Worm (Caenorhabditis elegans): ENCODE results near the gene T01H3.3.

T01H3.3 gene

ce11 chrII:7873843-7874372, at the start of gene T01H3.3:
Gene T01H3.3 (minus strand): TSS chrII:7873893.
- TF ChIP-seq med-1 (GFP tag; optimal IDR thresholded peaks at IDR 0.05; ENCODE audit: insufficient read depth) (no peak), T22C8.4 (GFP tag; IDR thresholded peaks at IDR 0.05) (no peak), klf-2 (GFP tag; conservative IDR thresholded peaks at IDR 0.05) (no peak)

ce11 chrII:7921155-7921554, 47.5 kb upstream of the T01H3.3 start:
- TF ChIP-seq med-1 (GFP tag; optimal IDR thresholded peaks at IDR 0.05; ENCODE audit: insufficient read depth), result no peak
- no peak for TF ChIP-seq ztf-29 (GFP tag; IDR thresholded peaks at IDR 0.05)
- no peak for TF ChIP-seq tab-1 (GFP tag; IDR thresholded peaks at IDR 0.05)
- TF ChIP-seq klf-2 (GFP tag; conservative IDR thresholded peaks at IDR 0.05), result no peak
- no peak for TF ChIP-seq ref-1 (GFP tag; conservative IDR thresholded peaks at IDR 0.05)
- TF ChIP-seq ztf-23 (GFP tag; IDR thresholded peaks at IDR 0.05), result no peak
- no peak for TF ChIP-seq T22C8.4 (GFP tag; IDR thresholded peaks at IDR 0.05)
- TF ChIP-seq cog-1 (tag; optimal IDR thresholded peaks at IDR 0.05), result no peak
- no peak for TF ChIP-seq flt-1 (GFP tag; IDR thresholded peaks at IDR 0.05)

- no peak for TF ChIP-seq cog-1 (tag; optimal IDR thresholded peaks at IDR 0.05)
- no peak for TF ChIP-seq flt-1 (GFP tag; IDR thresholded peaks at IDR 0.05)
- no peak for TF ChIP-seq klf-2 (GFP tag; conservative IDR thresholded peaks at IDR 0.05)
- TF ChIP-seq ztf-29 (GFP tag; IDR thresholded peaks at IDR 0.05), result no peak
- no peak for TF ChIP-seq tab-1 (GFP tag; IDR thresholded peaks at IDR 0.05)
Measured at ce11 chrII:7920178-7920577, 46.5 kb upstream of the T01H3.3 start.

ce11 chrII:7911015-7911414, 37.3 kb upstream of the T01H3.3 start, which contains the start of gene ZK675.4:
Gene ZK675.4 (plus strand): TSS chrII:7911315.
- no peak for TF ChIP-seq med-1 (GFP tag; optimal IDR thresholded peaks at IDR 0.05; ENCODE audit: insufficient read depth)
- TF ChIP-seq cog-1 (tag; optimal IDR thresholded peaks at IDR 0.05), result no peak

- TF ChIP-seq cog-1 (tag; optimal IDR thresholded peaks at IDR 0.05) (no peak), ref-1 (GFP tag; conservative IDR thresholded peaks at IDR 0.05) (no peak)
Measured at ce11 chrII:7907539-7907997, 33.9 kb upstream of the T01H3.3 start, which contains the start of gene best-23. Gene best-23 (minus strand): TSS chrII:7907589.

- TF ChIP-seq med-1 (GFP tag; optimal IDR thresholded peaks at IDR 0.05; ENCODE audit: insufficient read depth), result no peak
- no peak for TF ChIP-seq klf-2 (GFP tag; conservative IDR thresholded peaks at IDR 0.05)
- no peak for TF ChIP-seq flt-1 (GFP tag; IDR thresholded peaks at IDR 0.05)
- TF ChIP-seq tab-1 (GFP tag; IDR thresholded peaks at IDR 0.05), result no peak
- TF ChIP-seq cog-1 (tag; optimal IDR thresholded peaks at IDR 0.05), result no peak
- no peak for TF ChIP-seq ref-1 (GFP tag; conservative IDR thresholded peaks at IDR 0.05)
- TF ChIP-seq ztf-23 (GFP tag; IDR thresholded peaks at IDR 0.05), result no peak
- TF ChIP-seq ztf-29 (GFP tag; IDR thresholded peaks at IDR 0.05), result no peak
- no peak for TF ChIP-seq T22C8.4 (GFP tag; IDR thresholded peaks at IDR 0.05)
Measured at ce11 chrII:7901990-7902389, 28.3 kb upstream of the T01H3.3 start.

- no peak for TF ChIP-seq flt-1 (GFP tag; IDR thresholded peaks at IDR 0.05)
- TF ChIP-seq cog-1 (tag; optimal IDR thresholded peaks at IDR 0.05), result no peak
- TF ChIP-seq med-1 (GFP tag; optimal IDR thresholded peaks at IDR 0.05; ENCODE audit: insufficient read depth), result no peak
- no peak for TF ChIP-seq tab-1 (GFP tag; IDR thresholded peaks at IDR 0.05)
- no peak for TF ChIP-seq ztf-29 (GFP tag; IDR thresholded peaks at IDR 0.05)
- TF ChIP-seq ztf-23 (GFP tag; IDR thresholded peaks at IDR 0.05), result no peak
- TF ChIP-seq klf-2 (GFP tag; conservative IDR thresholded peaks at IDR 0.05), result no peak
- no peak for TF ChIP-seq T22C8.4 (GFP tag; IDR thresholded peaks at IDR 0.05)
- TF ChIP-seq ref-1 (GFP tag; conservative IDR thresholded peaks at IDR 0.05), result no peak
Measured at ce11 chrII:7900762-7901161, 27.1 kb upstream of the T01H3.3 start.

- TF ChIP-seq med-1 (GFP tag; optimal IDR thresholded peaks at IDR 0.05; ENCODE audit: insufficient read depth), result no peak
- no peak for TF ChIP-seq flt-1 (GFP tag; IDR thresholded peaks at IDR 0.05)
- TF ChIP-seq ztf-23 (GFP tag; IDR thresholded peaks at IDR 0.05), result no peak
Measured at ce11 chrII:7900190-7900672, 26.5 kb upstream of the T01H3.3 start, which contains the start of gene rev-1. Gene rev-1 (plus strand): TSS chrII:7900622.

ce11 chrII:7895190-7895589, 21.5 kb upstream of the T01H3.3 start:
- TF ChIP-seq med-1 (GFP tag; optimal IDR thresholded peaks at IDR 0.05; ENCODE audit: insufficient read depth) (no peak), klf-2 (GFP tag; conservative IDR thresholded peaks at IDR 0.05) (no peak)

- TF ChIP-seq ztf-23 (GFP tag; IDR thresholded peaks at IDR 0.05), result no peak
- no peak for TF ChIP-seq cog-1 (tag; optimal IDR thresholded peaks at IDR 0.05)
- no peak for TF ChIP-seq ztf-29 (GFP tag; IDR thresholded peaks at IDR 0.05)
- no peak for TF ChIP-seq ref-1 (GFP tag; conservative IDR thresholded peaks at IDR 0.05)
- TF ChIP-seq T22C8.4 (GFP tag; IDR thresholded peaks at IDR 0.05), result no peak
- TF ChIP-seq flt-1 (GFP tag; IDR thresholded peaks at IDR 0.05), result no peak
- TF ChIP-seq tab-1 (GFP tag; IDR thresholded peaks at IDR 0.05), result no peak
- no peak for TF ChIP-seq klf-2 (GFP tag; conservative IDR thresholded peaks at IDR 0.05)
- TF ChIP-seq med-1 (GFP tag; optimal IDR thresholded peaks at IDR 0.05; ENCODE audit: insufficient read depth), result no peak
Measured at ce11 chrII:7893648-7894047, 20.0 kb upstream of the T01H3.3 start.

- TF ChIP-seq cog-1 (tag; optimal IDR thresholded peaks at IDR 0.05), result no peak
- no peak for TF ChIP-seq T22C8.4 (GFP tag; IDR thresholded peaks at IDR 0.05)
- TF ChIP-seq med-1 (GFP tag; optimal IDR thresholded peaks at IDR 0.05; ENCODE audit: insufficient read depth), result no peak
- TF ChIP-seq flt-1 (GFP tag; IDR thresholded peaks at IDR 0.05), result no peak
- TF ChIP-seq ztf-29 (GFP tag; IDR thresholded peaks at IDR 0.05), result no peak
- TF ChIP-seq ref-1 (GFP tag; conservative IDR thresholded peaks at IDR 0.05), result no peak
- no peak for TF ChIP-seq ztf-23 (GFP tag; IDR thresholded peaks at IDR 0.05)
- no peak for TF ChIP-seq klf-2 (GFP tag; conservative IDR thresholded peaks at IDR 0.05)
- no peak for TF ChIP-seq tab-1 (GFP tag; IDR thresholded peaks at IDR 0.05)
Measured at ce11 chrII:7892761-7893272, 19.1 kb upstream of the T01H3.3 start, which contains the start of gene ptc-1. Gene ptc-1 (plus strand): TSS chrII:7893222.
